Worm (Caenorhabditis elegans) whole organism, L1 larva: ENCODE results near the gene ltah-1.1.
"Not testable (repeated sequence)": the region's sequence is repeated elsewhere in the genome, so short reads cannot be mapped to it uniquely, and the experiment has no call there.

Source experiments
- C04F5.9 ChIP-seq: sonication (generic microtip); optimal IDR thresholded peaks from 2 replicates; lab custom pipeline; 2016; ENCODE audit warnings: missing genetic modification characterization, missing compliant biosample characterization
- C34B4.2 ChIP-seq: sonication (generic microtip); optimal IDR thresholded peaks from 2 replicates; lab custom pipeline; 2017; ENCODE audit warnings: mild to moderate bottlenecking, missing genetic modification characterization, missing compliant biosample characterization
- Y116A8C.19 ChIP-seq: sonication (generic microtip); optimal IDR thresholded peaks from 2 replicates; lab custom pipeline; 2016; ENCODE audit warnings: missing compliant biosample characterization, missing genetic modification characterization, borderline replicate concordance
- aha-1 ChIP-seq: fragments of 150-350 bp; optimal IDR thresholded peaks from 2 replicates; lab custom pipeline; 2014; ENCODE audit warnings: missing biosample characterization, missing genetic modification characterization
- ama-1 ChIP-seq: fragments of 150-350 bp; optimal IDR thresholded peaks from 2 replicates; lab custom pipeline; 2014
- blmp-1 ChIP-seq: fragments of 150-350 bp; optimal IDR thresholded peaks from 2 replicates; lab custom pipeline; 2014; ENCODE audit warnings: missing biosample characterization, missing genetic modification characterization
- ceh-63 ChIP-seq: fragments of 200-800 bp; sonication (Bioruptor generic); optimal IDR thresholded peaks from 2 replicates; lab custom pipeline; 2018; ENCODE audit warnings: mild to moderate bottlenecking, missing genetic modification characterization, missing compliant biosample characterization
- ceh-88 ChIP-seq: fragments of 200-800 bp; sonication (Bioruptor generic); IDR thresholded peaks from 2 replicates; pipeline ENCODE4 v1.3.6; 2022; ENCODE audit warnings: missing genetic modification characterization, missing compliant biosample characterization
- efl-1 ChIP-seq, 4 experiments: fragments of 150-350 bp; optimal IDR thresholded peaks in 3 of 4; peaks in 1 of 4; 1 replicate in 1 of 4; 2 replicates in 3 of 4; lab custom pipeline; 2014; ENCODE audit warnings: missing biosample characterization in 2 of 4, missing genetic modification characterization in 2 of 4, missing genetic modification reagents in 2 of 4
- efl-3 ChIP-seq: fragments of 200-800 bp; sonication (Bioruptor generic); optimal IDR thresholded peaks from 2 replicates; lab custom pipeline; 2018; ENCODE audit warnings: mild to moderate bottlenecking, missing genetic modification characterization, missing compliant biosample characterization
- egl-27 ChIP-seq, 2 experiments: fragments of 150-350 bp in 1 of 2; sonication (generic microtip); optimal IDR thresholded peaks; 3 replicates each; lab custom pipeline; 2017 to 2018; ENCODE audit warnings: missing biosample characterization in 2 of 2, missing genetic modification characterization in 2 of 2, missing genetic modification reagents in 2 of 2
- elt-2 ChIP-seq: sonication (generic microtip); optimal IDR thresholded peaks from 2 replicates; lab custom pipeline; 2016; ENCODE audit warnings: missing genetic modification characterization, mild to moderate bottlenecking, inconsistent platforms, missing compliant biosample characterization, missing genetic modification reagents
- fkh-10 ChIP-seq: sonication (generic microtip); optimal IDR thresholded peaks from 2 replicates; lab custom pipeline; 2017; ENCODE audit warnings: missing biosample characterization, missing genetic modification reagents, missing genetic modification characterization
- fkh-4 ChIP-seq: sonication (generic microtip); optimal IDR thresholded peaks from 2 replicates; lab custom pipeline; 2016; ENCODE audit warnings: missing compliant biosample characterization, missing genetic modification characterization, borderline replicate concordance
- fkh-8 ChIP-seq: sonication (generic microtip); optimal IDR thresholded peaks from 2 replicates; lab custom pipeline; 2016; ENCODE audit warnings: mild to moderate bottlenecking, missing genetic modification characterization, missing compliant biosample characterization
- fos-1 ChIP-seq: fragments of 150-350 bp; optimal IDR thresholded peaks from 2 replicates; lab custom pipeline; 2014; ENCODE audit warnings: missing biosample characterization, missing genetic modification characterization
- grh-1 ChIP-seq: fragments of 200-800 bp; sonication (Bioruptor generic); IDR thresholded peaks from 2 replicates; pipeline ENCODE4 v1.3.6; 2022; ENCODE audit warnings: missing genetic modification reagents, missing genetic modification characterization, missing compliant biosample characterization
- hlh-4 ChIP-seq: sonication (generic microtip); optimal IDR thresholded peaks from 2 replicates; lab custom pipeline; 2016; ENCODE audit warnings: mild to moderate bottlenecking, missing genetic modification characterization, missing compliant biosample characterization
- irx-1 ChIP-seq: sonication (generic microtip); optimal IDR thresholded peaks from 2 replicates; lab custom pipeline; 2016; ENCODE audit warnings: missing genetic modification characterization, missing compliant biosample characterization
- isw-1 ChIP-seq: fragments of 200-800 bp; sonication (Bioruptor generic); IDR thresholded peaks from 2 replicates; pipeline ENCODE4 v1.3.6; 2022; ENCODE audit warnings: missing genetic modification characterization, missing compliant biosample characterization
- lin-13 ChIP-seq: fragments of 150-350 bp; optimal IDR thresholded peaks from 2 replicates; lab custom pipeline; 2014; ENCODE audit warnings: missing biosample characterization, missing genetic modification reagents, missing genetic modification characterization
- lin-15B ChIP-seq: fragments of 150-350 bp; sonication (generic microtip); optimal IDR thresholded peaks from 3 replicates; lab custom pipeline; 2014; ENCODE audit warnings: missing biosample characterization, missing genetic modification characterization
- lin-39 ChIP-seq: fragments of 150-350 bp; optimal IDR thresholded peaks from 2 replicates; lab custom pipeline; 2014; ENCODE audit warnings: missing biosample characterization, missing genetic modification reagents, missing genetic modification characterization
- lir-3 ChIP-seq: sonication (generic microtip); optimal IDR thresholded peaks from 2 replicates; lab custom pipeline; 2016; ENCODE audit warnings: mild to moderate bottlenecking, missing genetic modification characterization, moderate library complexity, missing compliant biosample characterization; ENCODE audit not compliant: poor library complexity
- mab-9 ChIP-seq: fragments of 200-800 bp; sonication (Bioruptor generic); IDR thresholded peaks from 2 replicates; pipeline ENCODE4 v1.3.6; 2022; ENCODE audit warnings: missing genetic modification reagents, missing genetic modification characterization, missing compliant biosample characterization
- nhr-19 ChIP-seq: fragments of 200-800 bp; sonication (Bioruptor generic); conservative IDR thresholded peaks from 2 replicates; pipeline ENCODE4 v1.3.6; 2022; ENCODE audit warnings: missing genetic modification characterization, missing compliant biosample characterization
- nhr-47 ChIP-seq: sonication (generic microtip); optimal IDR thresholded peaks from 2 replicates; lab custom pipeline; 2016; ENCODE audit warnings: mild to moderate bottlenecking, missing genetic modification characterization, moderate library complexity, missing compliant biosample characterization
- nhr-71 ChIP-seq: sonication (generic microtip); optimal IDR thresholded peaks from 2 replicates; lab custom pipeline; 2016; ENCODE audit warnings: mild to moderate bottlenecking, missing genetic modification characterization, moderate library complexity, missing compliant biosample characterization
- nhr-84 ChIP-seq: sonication (generic microtip); optimal IDR thresholded peaks from 2 replicates; lab custom pipeline; 2017; ENCODE audit warnings: missing biosample characterization, missing genetic modification characterization
- nhr-85 ChIP-seq: sonication (generic microtip); peaks from one replicate; lab custom pipeline; 2016; ENCODE audit warnings: missing genetic modification characterization, inconsistent platforms, missing compliant biosample characterization
- pag-3 ChIP-seq: sonication (generic microtip); optimal IDR thresholded peaks from 2 replicates; lab custom pipeline; 2017; ENCODE audit warnings: missing genetic modification characterization, mild to moderate bottlenecking, missing compliant biosample characterization, antibody characterized with exemption, borderline replicate concordance; ENCODE audit not compliant: insufficient read depth
- pqm-1 ChIP-seq: sonication (generic microtip); optimal IDR thresholded peaks from 3 replicates; lab custom pipeline; 2017; ENCODE audit warnings: missing biosample characterization, missing genetic modification characterization
- sptf-1 ChIP-seq: fragments of 150-350 bp; optimal IDR thresholded peaks from 2 replicates; lab custom pipeline; 2014; ENCODE audit warnings: missing biosample characterization, missing genetic modification characterization
- sup-37 ChIP-seq: fragments of 200-800 bp; sonication (Bioruptor generic); optimal IDR thresholded peaks from 2 replicates; lab custom pipeline; 2018; ENCODE audit warnings: mild to moderate bottlenecking, missing genetic modification characterization, missing compliant biosample characterization
- swsn-7 ChIP-seq: sonication (generic microtip); optimal IDR thresholded peaks from 2 replicates; lab custom pipeline; 2016; ENCODE audit warnings: missing genetic modification characterization, missing compliant biosample characterization
- tbx-2 ChIP-seq: sonication (generic microtip); optimal IDR thresholded peaks from 2 replicates; lab custom pipeline; 2016; ENCODE audit warnings: missing genetic modification characterization, missing compliant biosample characterization
- unc-30 ChIP-seq: sonication (generic microtip); optimal IDR thresholded peaks from 2 replicates; lab custom pipeline; 2017; ENCODE audit warnings: missing biosample characterization, missing genetic modification characterization
- unc-62 ChIP-seq: fragments of 150-350 bp; optimal IDR thresholded peaks from 2 replicates; lab custom pipeline; 2014; ENCODE audit warnings: missing biosample characterization, missing genetic modification reagents, missing genetic modification characterization
- unc-98 ChIP-seq: fragments of 200-800 bp; sonication (Bioruptor generic); IDR thresholded peaks from 2 replicates; pipeline ENCODE4 v1.3.6; 2022; ENCODE audit warnings: missing genetic modification characterization, missing compliant biosample characterization
- vab-15 ChIP-seq: sonication (generic microtip); optimal IDR thresholded peaks from 2 replicates; lab custom pipeline; 2017; ENCODE audit warnings: missing genotype, mild to moderate bottlenecking, missing genetic modification characterization, missing compliant biosample characterization
- xbp-1 ChIP-seq: sonication (generic microtip); optimal IDR thresholded peaks from 2 replicates; lab custom pipeline; 2016; ENCODE audit warnings: missing genetic modification characterization, missing compliant biosample characterization
- zip-4 ChIP-seq: fragments of 200-800 bp; sonication (Bioruptor generic); optimal IDR thresholded peaks from 2 replicates; lab custom pipeline; 2018; ENCODE audit warnings: mild to moderate bottlenecking, missing genetic modification characterization, moderate library complexity, missing compliant biosample characterization
- ztf-11 ChIP-seq, 2 experiments: sonication (generic microtip); optimal IDR thresholded peaks; 2 replicates each; lab custom pipeline; 2016 to 2017; ENCODE audit warnings: missing genetic modification characterization in 2 of 2, missing biosample characterization in 1 of 2, missing compliant biosample characterization in 1 of 2

The ltah-1.1 gene

DNA sequence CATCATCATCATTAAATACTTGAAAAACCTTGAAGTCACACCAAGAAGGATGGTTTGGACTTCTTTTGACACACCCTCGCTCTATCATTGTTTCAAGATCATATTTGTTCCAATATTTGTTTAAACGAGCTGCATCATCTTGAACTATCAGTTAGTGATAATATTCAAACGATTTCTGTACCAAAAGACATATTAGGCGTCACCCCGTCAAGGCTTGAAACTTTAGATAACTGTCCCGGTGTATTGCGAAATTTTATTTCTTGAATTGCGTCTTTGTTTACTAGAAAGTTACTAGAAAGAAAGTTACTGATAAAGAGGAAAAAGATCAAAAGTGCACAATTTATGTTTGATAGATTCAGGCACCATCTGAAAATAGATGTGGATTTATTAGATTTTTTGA, 26.5 kb downstream of the ltah-1.1 start:
- TF ChIP-seq ztf-11 (tag; optimal IDR thresholded peaks at IDR 0.05; lab: Kevin White, UChicago) (no peak), lin-39 (tag; lab: Kevin White, UChicago) (no peak), blmp-1 (tag; lab: Kevin White, UChicago) (no peak), irx-1 (tag; lab: Kevin White, UChicago) (no peak), elt-2 (tag; lab: Kevin White, UChicago) (peak; percentile 69)
- TF ChIP-seq, all 84 proteins: peak for 1

DNA sequence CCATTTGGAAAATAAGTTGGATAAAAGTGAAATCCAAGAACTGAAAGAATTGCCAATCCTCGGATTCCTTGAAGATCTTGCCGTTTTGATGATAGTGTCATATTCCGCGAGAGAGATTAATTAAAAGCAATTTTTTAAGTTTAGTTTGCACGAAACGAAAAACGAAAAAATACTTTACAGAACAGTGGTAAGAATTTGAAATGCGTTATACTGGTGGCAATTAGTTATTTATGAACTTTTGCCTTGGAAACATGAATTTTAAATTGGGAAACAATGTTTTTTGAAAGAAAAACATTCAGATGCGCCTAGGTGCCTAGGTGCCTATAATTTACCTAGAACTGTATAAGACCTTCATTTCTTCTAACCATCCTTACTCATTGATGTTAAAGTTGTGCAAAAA, 28.3 kb downstream of the ltah-1.1 start, which contains the start of gene oac-57:
Gene oac-57, minus strand, starts transcription at position 101 of the 400 bp plus-strand sequence.
- no peak for TF ChIP-seq fkh-8 (tag; lab: Kevin White, UChicago)
- TF ChIP-seq lir-3 (tag; lab: Kevin White, UChicago) = no peak
- TF ChIP-seq unc-62 = no peak
- no peak for TF ChIP-seq mab-9
- no peak for TF ChIP-seq nhr-85
- no peak for TF ChIP-seq tbx-2 (tag; lab: Kevin White, UChicago)
- no peak for TF ChIP-seq xbp-1 (tag; lab: Kevin White, UChicago)
- no peak for TF ChIP-seq nhr-47 (tag; lab: Kevin White, UChicago)
- TF ChIP-seq zip-4 (GFP tag; lab: Kevin White, UChicago) = no peak
- TF ChIP-seq efl-3 = no peak
- no peak for TF ChIP-seq fkh-4 (tag; lab: Kevin White, UChicago)
- TF ChIP-seq C34B4.2 = no peak
- no peak for TF ChIP-seq ceh-88
- TF ChIP-seq Y116A8C.19 = no peak
- no peak for TF ChIP-seq aha-1 (tag; lab: Kevin White, UChicago)
- no peak for TF ChIP-seq vab-15 (tag; lab: Kevin White, UChicago)

- TF ChIP-seq pqm-1 (tag; lab: Kevin White, UChicago) (no peak), ceh-63 (no peak), swsn-7 (tag; lab: Kevin White, UChicago) (no peak), unc-30 (no peak), sptf-1 (no peak), nhr-47 (tag; lab: Kevin White, UChicago) (no peak), efl-1 (optimal IDR thresholded peaks at IDR 0.05; lab: Kevin White, UChicago) (no peak), efl-1 (GFP tag; optimal IDR thresholded peaks at IDR 0.05 in 1 of 2; lab: Kevin White, UChicago) (peak in 1 of 2 experiments; percentile 33)
Measured at ce11 chrIV:12311597-12311996, 32.2 kb downstream of the ltah-1.1 start, which contains the start of gene oac-58. TSS of gene oac-58 (minus strand) at chrIV:12311697.

- not testable (repeated sequence) for TF ChIP-seq lin-15B; pag-3 (tag; lab: Kevin White, UChicago); nhr-19 (GFP tag; lab: Robert Waterston, UW)
Measured at ce11 chrIV:12326932-12327331, 47.5 kb downstream of the ltah-1.1 start, which contains the start of gene F19B6.3. TSS of gene F19B6.3 (plus strand) at chrIV:12327232.

ce11 chrIV:12330840-12331359, 51.5 kb downstream of the ltah-1.1 start, which contains the start of gene ufd-1:
TSS of gene ufd-1 (minus strand) at chrIV:12330890.
- TF ChIP-seq grh-1 (GFP tag; lab: Robert Waterston, UW) (no peak), efl-1 (optimal IDR thresholded peaks at IDR 0.05; lab: Kevin White, UChicago) (no peak), efl-1 (GFP tag; optimal IDR thresholded peaks at IDR 0.05 in 1 of 2; lab: Kevin White, UChicago) (peak in 1 of 2 experiments; percentile 11), nhr-84 (tag; lab: Kevin White, UChicago) (no peak), fos-1 (tag; lab: Kevin White, UChicago) (no peak), fkh-10 (GFP tag; lab: Kevin White, UChicago) (no peak), ceh-63 (no peak), sup-37 (GFP tag; lab: Kevin White, UChicago) (no peak), unc-30 (no peak), pqm-1 (tag; lab: Kevin White, UChicago) (no peak), egl-27 (tag; optimal IDR thresholded peaks at IDR 0.05; lab: Kevin White, UChicago) (no peak), isw-1 (GFP tag; lab: Robert Waterston, UW) (no peak), C04F5.9 (tag; lab: Kevin White, UChicago) (no peak), hlh-4 (no peak), lin-13 (GFP tag; lab: Kevin White, UChicago) (no peak), unc-98 (GFP tag; lab: Robert Waterston, UW) (no peak), nhr-19 (GFP tag; lab: Robert Waterston, UW) (no peak), nhr-71 (tag; lab: Kevin White, UChicago) (no peak), lin-15B (no peak), efl-3 (no peak), lir-3 (tag; lab: Kevin White, UChicago) (no peak), ama-1 (lab: Kevin White, UChicago) (no peak), ztf-11 (tag; optimal IDR thresholded peaks at IDR 0.05; lab: Kevin White, UChicago) (no peak), fkh-8 (tag; lab: Kevin White, UChicago) (no peak)
